Worm (Caenorhabditis elegans) whole organism, L4 larva: Measurements from ENCODE around the gene slc-25A18.2.

ENCODE experiments used
- hlh-30 ChIP-seq: sonication (generic microtip); optimal IDR thresholded peaks from 2 replicates; lab custom pipeline; 2017; ENCODE audit warnings: antibody characterized with exemption, mild to moderate bottlenecking, missing genetic modification characterization, missing compliant biosample characterization; ENCODE audit not compliant: insufficient read depth
- mxl-3 ChIP-seq: fragments of 200-800 bp; sonication (Bioruptor generic); optimal IDR thresholded peaks from 2 replicates; lab custom pipeline; 2018; ENCODE audit warnings: mild to moderate bottlenecking, missing genetic modification characterization, missing compliant biosample characterization
- nhr-77 ChIP-seq: fragments of 150-350 bp; optimal IDR thresholded peaks from 2 replicates; lab custom pipeline; 2014; ENCODE audit warnings: missing biosample characterization, missing genetic modification characterization

ce11 chrIV:7510829-7511228 lies 36.0 kb downstream of the slc-25A18.2 start:
- TF ChIP-seq hlh-30 (tag; lab: Kevin White, UChicago) (no peak), nhr-77 (tag; lab: Kevin White, UChicago) (no peak), mxl-3 (GFP tag; lab: Kevin White, UChicago) (no peak)
